Worm (Caenorhabditis elegans) whole organism, L3 larva: ENCODE results near the gene bud-13.

Source experiments
- ZK546.5 ChIP-seq: sonication (generic microtip); optimal IDR thresholded peaks from 2 replicates; lab custom pipeline; 2017; ENCODE audit warnings: missing biosample characterization, missing genetic modification characterization
- ama-1 ChIP-seq: fragments of 150-350 bp; optimal IDR thresholded peaks from 2 replicates; lab custom pipeline; 2018
- ceh-28 ChIP-seq: fragments of 150-350 bp; optimal IDR thresholded peaks from 2 replicates; lab custom pipeline; 2014; ENCODE audit warnings: missing biosample characterization, missing genetic modification reagents, missing genetic modification characterization
- ceh-82 ChIP-seq: fragments of 150-350 bp; optimal IDR thresholded peaks from 2 replicates; lab custom pipeline; 2014; ENCODE audit warnings: missing biosample characterization, missing genetic modification characterization
- ceh-9 ChIP-seq: sonication (generic microtip); optimal IDR thresholded peaks from 2 replicates; lab custom pipeline; 2018; ENCODE audit warnings: missing biosample characterization, missing genetic modification characterization
- egl-27 ChIP-seq: sonication (generic microtip); optimal IDR thresholded peaks from 4 replicates; lab custom pipeline; 2017; ENCODE audit warnings: missing biosample characterization, missing genetic modification reagents, missing genetic modification characterization
- egl-5 ChIP-seq: fragments of 150-350 bp; optimal IDR thresholded peaks from 2 replicates; lab custom pipeline; 2017; ENCODE audit warnings: missing biosample characterization, missing genetic modification reagents, missing genetic modification characterization, inconsistent platforms
- elt-1 ChIP-seq: fragments of 150-350 bp; optimal IDR thresholded peaks from 2 replicates; lab custom pipeline; 2014; ENCODE audit warnings: missing biosample characterization, missing genetic modification characterization
- elt-2 ChIP-seq: sonication (generic microtip); optimal IDR thresholded peaks from 2 replicates; lab custom pipeline; 2016; ENCODE audit warnings: missing genetic modification reagents, mild to moderate bottlenecking, missing genetic modification characterization, missing compliant biosample characterization
- elt-3 ChIP-seq, 3 experiments: fragments of 150-350 bp in 1 of 3; sonication (generic microtip) in 2 of 3; optimal IDR thresholded peaks; 2 replicates in 2 of 3; 4 replicates in 1 of 3; lab custom pipeline; 2014 to 2017; ENCODE audit warnings: missing biosample characterization in 3 of 3, missing genetic modification characterization in 3 of 3
- eor-1 ChIP-seq, 2 experiments: fragments of 150-350 bp; optimal IDR thresholded peaks; 2 replicates each; lab custom pipeline; 2014 to 2018; ENCODE audit warnings: missing biosample characterization in 2 of 2, missing genetic modification characterization in 2 of 2
- fkh-10 ChIP-seq: sonication (generic microtip); optimal IDR thresholded peaks from 2 replicates; lab custom pipeline; 2017; ENCODE audit warnings: missing biosample characterization, missing genetic modification reagents, missing genetic modification characterization
- fkh-2 ChIP-seq: fragments of 150-350 bp; optimal IDR thresholded peaks from 2 replicates; lab custom pipeline; 2014; ENCODE audit warnings: missing biosample characterization, missing genetic modification reagents, missing genetic modification characterization
- fos-1 ChIP-seq: fragments of 150-350 bp; optimal IDR thresholded peaks from 2 replicates; lab custom pipeline; 2014; ENCODE audit warnings: missing biosample characterization, missing genetic modification characterization
- hmg-11 ChIP-seq: sonication (generic microtip); optimal IDR thresholded peaks from 2 replicates; lab custom pipeline; 2016; ENCODE audit warnings: missing genetic modification characterization, missing compliant biosample characterization
- jun-1 ChIP-seq: fragments of 150-350 bp; optimal IDR thresholded peaks from 2 replicates; lab custom pipeline; 2014; ENCODE audit warnings: missing biosample characterization, missing genetic modification reagents, missing genetic modification characterization
- lin-15B ChIP-seq: fragments of 150-350 bp; optimal IDR thresholded peaks from 2 replicates; lab custom pipeline; 2014; ENCODE audit warnings: missing biosample characterization, missing genetic modification characterization
- lin-39 ChIP-seq: fragments of 150-350 bp; optimal IDR thresholded peaks from 2 replicates; lab custom pipeline; 2018; ENCODE audit warnings: missing biosample characterization, missing genetic modification reagents, missing genetic modification characterization
- lsy-12 ChIP-seq: sonication (generic microtip); optimal IDR thresholded peaks from 2 replicates; lab custom pipeline; 2016; ENCODE audit warnings: mild to moderate bottlenecking, missing genetic modification characterization, missing compliant biosample characterization
- mdl-1 ChIP-seq: fragments of 150-350 bp; optimal IDR thresholded peaks from 2 replicates; lab custom pipeline; 2014; ENCODE audit warnings: missing biosample characterization, missing genetic modification characterization
- nfya-1 ChIP-seq: sonication (generic microtip); optimal IDR thresholded peaks from 2 replicates; lab custom pipeline; 2017; ENCODE audit warnings: missing genetic modification characterization, mild to moderate bottlenecking, missing compliant biosample characterization, antibody characterized with exemption, moderate library complexity; ENCODE audit not compliant: insufficient read depth
- nhr-11 ChIP-seq: fragments of 150-350 bp; optimal IDR thresholded peaks from 2 replicates; lab custom pipeline; 2014; ENCODE audit warnings: missing biosample characterization, missing genetic modification characterization
- nhr-12 ChIP-seq: fragments of 150-350 bp; optimal IDR thresholded peaks from 2 replicates; lab custom pipeline; 2014; ENCODE audit warnings: missing biosample characterization, missing genetic modification characterization
- nhr-23 ChIP-seq: fragments of 150-350 bp; optimal IDR thresholded peaks from 2 replicates; lab custom pipeline; 2014; ENCODE audit warnings: missing biosample characterization, missing genetic modification reagents, missing genetic modification characterization
- nhr-237 ChIP-seq: fragments of 150-350 bp; optimal IDR thresholded peaks from 2 replicates; lab custom pipeline; 2014; ENCODE audit warnings: missing biosample characterization, missing genetic modification characterization
- nhr-25 ChIP-seq: sonication (generic microtip); optimal IDR thresholded peaks from 2 replicates; lab custom pipeline; 2017; ENCODE audit warnings: missing biosample characterization, missing genetic modification characterization
- nhr-28 ChIP-seq: fragments of 150-350 bp; optimal IDR thresholded peaks from 2 replicates; lab custom pipeline; 2014; ENCODE audit warnings: missing biosample characterization, missing genetic modification characterization
- nhr-43 ChIP-seq: sonication (generic microtip); optimal IDR thresholded peaks from 2 replicates; lab custom pipeline; 2016; ENCODE audit warnings: mild to moderate bottlenecking, missing genetic modification characterization, missing compliant biosample characterization; ENCODE audit not compliant: poor library complexity, severe bottlenecking
- nhr-67 ChIP-seq: fragments of 150-350 bp; optimal IDR thresholded peaks from 2 replicates; lab custom pipeline; 2014; ENCODE audit warnings: missing biosample characterization, missing genetic modification characterization
- nhr-76 ChIP-seq: fragments of 150-350 bp; sonication (generic microtip); optimal IDR thresholded peaks from 5 replicates; lab custom pipeline; 2014; ENCODE audit warnings: missing biosample characterization, missing genetic modification characterization
- nhr-77 ChIP-seq: fragments of 150-350 bp; optimal IDR thresholded peaks from 2 replicates; lab custom pipeline; 2014; ENCODE audit warnings: missing biosample characterization, missing genetic modification characterization
- pha-4 ChIP-seq: fragments of 150-350 bp; optimal IDR thresholded peaks from 2 replicates; lab custom pipeline; 2014; ENCODE audit warnings: missing biosample characterization, missing genetic modification reagents, missing genetic modification characterization
- pqm-1 ChIP-seq: fragments of 150-350 bp; optimal IDR thresholded peaks from 2 replicates; lab custom pipeline; 2017; ENCODE audit warnings: missing biosample characterization, missing genetic modification characterization, inconsistent platforms
- skn-1 ChIP-seq: fragments of 150-350 bp; optimal IDR thresholded peaks from 2 replicates; lab custom pipeline; 2014; ENCODE audit warnings: missing biosample characterization, missing genetic modification characterization
- snpc-4 ChIP-seq: fragments of 150-350 bp; optimal IDR thresholded peaks from 2 replicates; lab custom pipeline; 2014; ENCODE audit warnings: missing biosample characterization, missing genetic modification characterization
- tbx-2 ChIP-seq: sonication (generic microtip); optimal IDR thresholded peaks from 2 replicates; lab custom pipeline; 2016; ENCODE audit warnings: mild to moderate bottlenecking, missing genetic modification characterization, missing compliant biosample characterization
- unc-39 ChIP-seq: sonication (generic microtip); optimal IDR thresholded peaks from 4 replicates; lab custom pipeline; 2017; ENCODE audit warnings: missing biosample characterization, missing genetic modification characterization
- zag-1 ChIP-seq: fragments of 150-350 bp; optimal IDR thresholded peaks from 2 replicates; lab custom pipeline; 2014; ENCODE audit warnings: missing biosample characterization, missing genetic modification characterization
- ztf-11 ChIP-seq: fragments of 150-350 bp; optimal IDR thresholded peaks from 2 replicates; lab custom pipeline; 2014; ENCODE audit warnings: missing biosample characterization, missing genetic modification characterization
- ztf-4 ChIP-seq: fragments of 150-350 bp; optimal IDR thresholded peaks from 2 replicates; lab custom pipeline; 2014; ENCODE audit warnings: missing biosample characterization, missing genetic modification characterization

Gene bud-13

ce11 chrIII:8984960-8985359 lies 17.4 kb upstream of the bud-13 start (continued):
- TF ChIP-seq mdl-1 (tag; lab: Kevin White, UChicago) (no peak), nfya-1 (tag; lab: Kevin White, UChicago) (peak; percentile 85), nhr-12 (no peak), fkh-10 (peak; percentile 7), egl-5 (peak; percentile 86), ceh-82 (tag; lab: Kevin White, UChicago) (no peak), elt-1 (tag; lab: Kevin White, UChicago) (no peak), egl-27 (no peak), nhr-28 (tag; lab: Kevin White, UChicago) (no peak), lin-15B (tag; lab: Kevin White, UChicago) (peak; percentile 32), pqm-1 (tag; lab: Kevin White, UChicago) (no peak), unc-39 (tag; lab: Kevin White, UChicago) (no peak), lsy-12 (tag; lab: Kevin White, UChicago) (peak; percentile 11), nhr-67 (no peak), ztf-11 (tag; lab: Kevin White, UChicago) (no peak)
- TF ChIP-seq, all 47 proteins: peak for 15

ce11 chrIII:8984412-8984811 lies 16.9 kb upstream of the bud-13 start:
- TF ChIP-seq elt-2: peak; percentile 45
- TF ChIP-seq zag-1 (tag; lab: Kevin White, UChicago): no peak
- peak; percentile 4 for TF ChIP-seq pqm-1 (tag; lab: Kevin White, UChicago)
- TF ChIP-seq ztf-11 (tag; lab: Kevin White, UChicago): no peak
- no peak for TF ChIP-seq ama-1 (lab: Kevin White, UChicago)

DNA sequence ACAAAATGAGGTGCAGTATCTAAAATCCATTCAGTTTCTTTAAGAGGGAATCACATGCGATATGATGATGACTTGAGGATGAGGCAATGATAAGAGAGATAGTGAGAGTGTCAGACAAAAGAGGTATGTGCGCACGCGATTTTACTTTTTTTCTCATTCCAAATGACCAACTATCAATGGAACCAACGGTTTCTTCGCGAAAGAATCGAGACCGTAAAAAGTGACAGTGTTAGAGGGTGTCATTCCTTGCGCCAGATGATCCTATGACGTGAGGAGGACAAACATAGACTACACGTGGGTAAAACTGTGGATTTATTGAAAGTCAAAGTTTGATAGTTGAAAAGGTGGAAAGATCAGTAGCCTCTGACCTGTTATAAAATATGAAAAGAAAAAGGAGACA lies 16.3 kb upstream of the bud-13 start:
- TF ChIP-seq nfya-1 (tag; lab: Kevin White, UChicago) (no peak), ceh-28 (no peak), nhr-43 (tag; lab: Kevin White, UChicago) (peak; percentile 48), hmg-11 (tag; lab: Kevin White, UChicago) (no peak), elt-3 (tag; optimal IDR thresholded peaks at IDR 0.05; lab: Kevin White, UChicago) (peak in 2 of 3 experiments; percentile 36 to 84), ceh-9 (no peak), fkh-10 (no peak), snpc-4 (tag; lab: Kevin White, UChicago) (no peak), ceh-82 (tag; lab: Kevin White, UChicago) (no peak), ztf-11 (tag; lab: Kevin White, UChicago) (no peak), elt-2 (peak; percentile 1), unc-39 (tag; lab: Kevin White, UChicago) (no peak), nhr-76 (tag; lab: Kevin White, UChicago) (no peak), nhr-77 (no peak), ama-1 (lab: Kevin White, UChicago) (peak; percentile 59), nhr-23 (tag; lab: Kevin White, UChicago) (peak; percentile 67), lsy-12 (tag; lab: Kevin White, UChicago) (no peak), egl-5 (no peak), fos-1 (tag; lab: Kevin White, UChicago) (no peak), nhr-12 (no peak), nhr-237 (no peak), tbx-2 (tag; lab: Kevin White, UChicago) (no peak), egl-27 (no peak), skn-1 (tag; lab: Kevin White, UChicago) (peak; percentile 48), jun-1 (tag; lab: Kevin White, UChicago) (peak; percentile 35), lin-39 (tag; lab: Kevin White, UChicago) (no peak), nhr-67 (no peak), mdl-1 (tag; lab: Kevin White, UChicago) (no peak), eor-1 (tag; optimal IDR thresholded peaks at IDR 0.05; lab: Kevin White, UChicago) (no peak), nhr-25 (tag; lab: Kevin White, UChicago) (no peak), lin-15B (tag; lab: Kevin White, UChicago) (no peak), pqm-1 (tag; lab: Kevin White, UChicago) (peak; percentile 15), nhr-11 (tag; lab: Kevin White, UChicago) (no peak), zag-1 (tag; lab: Kevin White, UChicago) (no peak)

DNA sequence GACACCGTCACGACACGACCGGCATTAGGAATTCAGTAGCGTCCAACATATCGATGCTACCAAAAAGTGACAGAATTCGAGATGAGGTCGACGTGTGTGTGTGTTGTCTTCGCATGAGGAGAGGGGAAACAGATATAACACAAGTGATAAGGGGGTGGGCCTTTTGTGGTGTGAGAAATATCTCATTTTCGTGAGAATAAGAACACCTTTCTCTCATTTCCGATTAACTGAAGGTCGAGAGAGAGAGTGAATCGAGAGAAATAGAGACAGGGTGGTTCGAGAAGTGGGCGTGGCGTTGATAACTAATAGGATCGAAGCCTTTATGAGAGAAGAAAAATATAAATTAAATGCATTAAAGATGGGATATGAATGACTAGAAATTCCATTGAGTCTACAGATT lies 15.6 kb upstream of the bud-13 start:
- no peak for TF ChIP-seq ZK546.5
- TF ChIP-seq jun-1 (tag; lab: Kevin White, UChicago): no peak
- TF ChIP-seq unc-39 (tag; lab: Kevin White, UChicago): no peak
- no peak for TF ChIP-seq nhr-77
- TF ChIP-seq nhr-23 (tag; lab: Kevin White, UChicago): peak; percentile 36
- TF ChIP-seq elt-1 (tag; lab: Kevin White, UChicago): no peak
- no peak for TF ChIP-seq nhr-76 (tag; lab: Kevin White, UChicago)
- TF ChIP-seq ztf-4 (tag; lab: Kevin White, UChicago): no peak
- TF ChIP-seq nfya-1 (tag; lab: Kevin White, UChicago): no peak
- no peak for TF ChIP-seq ztf-11 (tag; lab: Kevin White, UChicago)
- no peak for TF ChIP-seq lsy-12 (tag; lab: Kevin White, UChicago)
- no peak for TF ChIP-seq fkh-2 (tag; lab: Kevin White, UChicago)
- no peak for TF ChIP-seq pqm-1 (tag; lab: Kevin White, UChicago)
- TF ChIP-seq nhr-25 (tag; lab: Kevin White, UChicago): peak; percentile 69
- peak; percentile 25 for TF ChIP-seq lin-39 (tag; lab: Kevin White, UChicago)
- TF ChIP-seq nhr-237: no peak
- no peak for TF ChIP-seq zag-1 (tag; lab: Kevin White, UChicago)
- no peak for TF ChIP-seq nhr-67
- TF ChIP-seq ama-1 (lab: Kevin White, UChicago): peak; percentile 32
- no peak for TF ChIP-seq egl-5
- no peak for TF ChIP-seq elt-3 (tag; optimal IDR thresholded peaks at IDR 0.05; lab: Kevin White, UChicago)
- no peak for TF ChIP-seq ceh-9
- TF ChIP-seq pha-4 (tag; lab: Kevin White, UChicago): no peak
- TF ChIP-seq nhr-43 (tag; lab: Kevin White, UChicago): peak; percentile 16
